Fruit fly (Drosophila melanogaster) whole organism, pupa: ENCODE measurements around the gene dgt2.

Experiments
- CG12605 ChIP-seq: fragments of 200-800 bp; sonication (Bioruptor generic); IDR thresholded peaks from 2 replicates; pipeline ENCODE4 v1.3.6; 2022; ENCODE audit warnings: missing biosample characterization, missing genetic modification characterization
- CG13204 ChIP-seq: fragments of 200-800 bp; sonication (Bioruptor generic); optimal IDR thresholded peaks from 2 replicates; lab custom pipeline; 2018; ENCODE audit warnings: missing biosample characterization, mild to moderate bottlenecking, missing genetic modification characterization, moderate library complexity
- CG14655 ChIP-seq: fragments of 200-800 bp; sonication (Bioruptor generic); optimal IDR thresholded peaks from 3 replicates; lab custom pipeline; 2017; ENCODE audit warnings: mild to moderate bottlenecking, missing biosample characterization, missing genetic modification reagents, missing genetic modification characterization
- CG15710 ChIP-seq: fragments of 200-800 bp; sonication (Bioruptor generic); optimal IDR thresholded peaks from 2 replicates; lab custom pipeline; 2018; ENCODE audit warnings: missing biosample characterization, mild to moderate bottlenecking, missing genetic modification characterization, moderate library complexity
- CG17806 ChIP-seq: fragments of 200-800 bp; sonication (Bioruptor generic); optimal IDR thresholded peaks from 2 replicates; lab custom pipeline; 2018; ENCODE audit warnings: missing biosample characterization, mild to moderate bottlenecking, missing genetic modification characterization, moderate library complexity
- CG32121 ChIP-seq: fragments of 200-800 bp; sonication (Bioruptor generic); IDR thresholded peaks from 2 replicates; pipeline ENCODE4 v1.3.6; 2022; ENCODE audit warnings: missing biosample characterization, missing genetic modification characterization
- CG34367 ChIP-seq: fragments of 200-800 bp; sonication (Bioruptor generic); optimal IDR thresholded peaks from 2 replicates; lab custom pipeline; 2018; ENCODE audit warnings: missing biosample characterization, mild to moderate bottlenecking, missing genetic modification characterization
- CG4496 ChIP-seq: fragments of 200-800 bp; sonication (Bioruptor generic); IDR thresholded peaks from 3 replicates; pipeline ENCODE4 v1.3.6; 2022; ENCODE audit warnings: missing biosample characterization, missing genetic modification characterization
- CG8159 ChIP-seq: fragments of 200-800 bp; sonication (Bioruptor generic); optimal IDR thresholded peaks from 3 replicates; lab custom pipeline; 2018; ENCODE audit warnings: missing biosample characterization, mild to moderate bottlenecking, missing genetic modification characterization, moderate library complexity
- CG8301 ChIP-seq: fragments of 200-800 bp; sonication (Bioruptor generic); optimal IDR thresholded peaks from 2 replicates; lab custom pipeline; 2018; ENCODE audit warnings: missing biosample characterization, mild to moderate bottlenecking, missing genetic modification characterization
- CG9948 ChIP-seq: fragments of 200-800 bp; sonication (Bioruptor generic); optimal IDR thresholded peaks from 2 replicates; lab custom pipeline; 2018; ENCODE audit warnings: missing biosample characterization, mild to moderate bottlenecking, missing genetic modification characterization, moderate library complexity
- D1 ChIP-seq: fragments of 200-800 bp; sonication (Bioruptor generic); optimal IDR thresholded peaks from 2 replicates; lab custom pipeline; 2018; ENCODE audit warnings: missing biosample characterization, mild to moderate bottlenecking, missing genetic modification characterization, moderate library complexity
- EcR ChIP-seq: fragments of 200-800 bp; sonication (Bioruptor generic); optimal IDR thresholded peaks from 3 replicates; lab custom pipeline; 2019; ENCODE audit warnings: missing biosample characterization, missing genetic modification characterization, mild to moderate bottlenecking, moderate library complexity, missing genetic modification reagents
- Ets98B ChIP-seq: fragments of 200-800 bp; sonication (Bioruptor generic); IDR thresholded peaks from 2 replicates; pipeline ENCODE4 v1.3.6; 2022; ENCODE audit warnings: missing biosample characterization, missing genetic modification characterization
- Pif1A ChIP-seq: fragments of 200-800 bp; sonication (Bioruptor generic); optimal IDR thresholded peaks from 3 replicates; lab custom pipeline; 2016; ENCODE audit warnings: missing biosample characterization, missing genetic modification characterization
- Pif1B ChIP-seq: fragments of 200-800 bp; sonication (Bioruptor generic); optimal IDR thresholded peaks from 3 replicates; lab custom pipeline; 2016; ENCODE audit warnings: missing biosample characterization, missing genetic modification characterization
- Snoo ChIP-seq: fragments of 200-800 bp; sonication (Bioruptor generic); optimal IDR thresholded peaks from 3 replicates; lab custom pipeline; 2017; ENCODE audit warnings: missing biosample characterization, mild to moderate bottlenecking, missing genetic modification characterization, inconsistent platforms
- fd96Ca ChIP-seq: fragments of 200-800 bp; sonication (Bioruptor generic); IDR thresholded peaks from 3 replicates; pipeline ENCODE4 v1.3.6; 2022; ENCODE audit warnings: missing biosample characterization, missing genetic modification characterization
- gl ChIP-seq: fragments of 200-800 bp; sonication (Bioruptor generic); optimal IDR thresholded peaks from 2 replicates; lab custom pipeline; 2018; ENCODE audit warnings: missing biosample characterization, mild to moderate bottlenecking, missing genetic modification characterization
- rn ChIP-seq: fragments of 200-800 bp; sonication (Bioruptor generic); IDR thresholded peaks from 2 replicates; pipeline ENCODE4 v1.3.6; 2022; ENCODE audit warnings: missing biosample characterization, missing genetic modification characterization

Gene dgt2

dm6 chr2L:11989729-11990128 is at the start of gene dgt2, which contains the start of gene zuc:
dgt2 (plus strand) TSS chr2L:11989936.
zuc (minus strand) TSS chr2L:11989882.
- TF ChIP-seq CG8301 (tag; lab: Kevin White, UChicago) (no peak), Pif1A (GFP tag; lab: Kevin White, UChicago) (no peak), CG34367 (tag; lab: Kevin White, UChicago) (no peak), CG4496 (GFP tag; lab: Robert Waterston, UW) (no peak), gl (no peak), CG12605 (no peak), Pif1B (no peak), CG8159 (no peak), CG32121 (GFP tag; lab: Robert Waterston, UW) (no peak)

dm6 chr2L:11940620-11941019 is 49.1 kb upstream of the dgt2 start:
- TF ChIP-seq CG15710 = no peak
- TF ChIP-seq CG4496 (GFP tag; lab: Robert Waterston, UW) = no peak
- no peak for TF ChIP-seq fd96Ca (GFP tag; lab: Robert Waterston, UW)
- no peak for TF ChIP-seq CG8301 (tag; lab: Kevin White, UChicago)
- TF ChIP-seq Pif1B = no peak
- TF ChIP-seq EcR (GFP tag; lab: Kevin White, UChicago) = no peak
- TF ChIP-seq CG9948 (tag; lab: Kevin White, UChicago) = no peak
- no peak for TF ChIP-seq CG34367 (tag; lab: Kevin White, UChicago)
- TF ChIP-seq Pif1A (GFP tag; lab: Kevin White, UChicago) = no peak
- TF ChIP-seq CG32121 (GFP tag; lab: Robert Waterston, UW) = no peak
- TF ChIP-seq D1 (tag; lab: Kevin White, UChicago) = no peak
- TF ChIP-seq CG17806 = no peak
- no peak for TF ChIP-seq CG14655 (GFP tag; lab: Kevin White, UChicago)
- TF ChIP-seq CG12605 = no peak
- no peak for TF ChIP-seq CG13204 (GFP tag; lab: Kevin White, UChicago)
- no peak for TF ChIP-seq Ets98B (GFP tag; lab: Robert Waterston, UW)
- TF ChIP-seq CG8159 = no peak

dm6 chr2L:11942265-11942664 is 47.5 kb upstream of the dgt2 start:
- TF ChIP-seq CG8301 (tag; lab: Kevin White, UChicago) (peak; percentile 10), Pif1A (GFP tag; lab: Kevin White, UChicago) (no peak), CG8159 (peak; percentile 12), CG4496 (GFP tag; lab: Robert Waterston, UW) (peak; percentile 52; the same call in 1 of the 3 replicates), CG14655 (GFP tag; lab: Kevin White, UChicago) (peak; percentile 14), Ets98B (GFP tag; lab: Robert Waterston, UW) (0 out of 2 replicates have a peak, but pooled peaks have one; percentile 5)

- TF ChIP-seq gl = no peak
- TF ChIP-seq Pif1B = no peak
- no peak for TF ChIP-seq CG8159
- TF ChIP-seq Snoo (tag; lab: Kevin White, UChicago) = no peak
- no peak for TF ChIP-seq fd96Ca (GFP tag; lab: Robert Waterston, UW)
- TF ChIP-seq CG4496 (GFP tag; lab: Robert Waterston, UW) = no peak
- TF ChIP-seq Pif1A (GFP tag; lab: Kevin White, UChicago) = no peak
These were observed 46.9 kb upstream of the dgt2 start for dm6 chr2L:11942826-11943225.

dm6 chr2L:11943829-11944228 is 45.9 kb upstream of the dgt2 start, which contains the start of gene Crys:
Crys (plus strand) TSS chr2L:11944129.
- TF ChIP-seq CG12605 = no peak
- TF ChIP-seq EcR (GFP tag; lab: Kevin White, UChicago) = no peak
- TF ChIP-seq rn (GFP tag; lab: Robert Waterston, UW) = no peak
- TF ChIP-seq Ets98B (GFP tag; lab: Robert Waterston, UW) = no peak
- no peak for TF ChIP-seq Pif1A (GFP tag; lab: Kevin White, UChicago)
- TF ChIP-seq D1 (tag; lab: Kevin White, UChicago) = no peak
- TF ChIP-seq Snoo (tag; lab: Kevin White, UChicago) = no peak
- TF ChIP-seq gl = no peak
- TF ChIP-seq Pif1B = no peak
- TF ChIP-seq CG34367 (tag; lab: Kevin White, UChicago) = no peak
- no peak for TF ChIP-seq CG32121 (GFP tag; lab: Robert Waterston, UW)
- no peak for TF ChIP-seq CG9948 (tag; lab: Kevin White, UChicago)
- TF ChIP-seq CG14655 (GFP tag; lab: Kevin White, UChicago) = no peak
- no peak for TF ChIP-seq CG13204 (GFP tag; lab: Kevin White, UChicago)
- no peak for TF ChIP-seq CG4496 (GFP tag; lab: Robert Waterston, UW)
- TF ChIP-seq CG15710 = no peak

dm6 chr2L:11947641-11948040 is 42.1 kb upstream of the dgt2 start, which contains the start of gene CG16964:
CG16964 (plus strand) TSS chr2L:11947941.
- no peak for TF ChIP-seq fd96Ca (GFP tag; lab: Robert Waterston, UW)
- TF ChIP-seq Pif1A (GFP tag; lab: Kevin White, UChicago) = no peak
- TF ChIP-seq CG8159 = no peak
- TF ChIP-seq Snoo (tag; lab: Kevin White, UChicago) = no peak
- TF ChIP-seq EcR (GFP tag; lab: Kevin White, UChicago) = no peak
- no peak for TF ChIP-seq CG9948 (tag; lab: Kevin White, UChicago)
- TF ChIP-seq CG17806 = no peak
- no peak for TF ChIP-seq Pif1B
- TF ChIP-seq Ets98B (GFP tag; lab: Robert Waterston, UW) = no peak
- TF ChIP-seq gl = no peak
- TF ChIP-seq CG8301 (tag; lab: Kevin White, UChicago) = no peak
- TF ChIP-seq CG15710 = no peak
- no peak for TF ChIP-seq CG12605
- no peak for TF ChIP-seq rn (GFP tag; lab: Robert Waterston, UW)
- TF ChIP-seq D1 (tag; lab: Kevin White, UChicago) = no peak
- no peak for TF ChIP-seq CG4496 (GFP tag; lab: Robert Waterston, UW)
- TF ChIP-seq, all 21 proteins: peak for 0
